Worm (Caenorhabditis elegans): Measurements from ENCODE around the gene daf-9.
A peak's percentile ranks its signal among the peaks of the same experiment; 100 is the strongest.

The daf-9 gene

DNA sequence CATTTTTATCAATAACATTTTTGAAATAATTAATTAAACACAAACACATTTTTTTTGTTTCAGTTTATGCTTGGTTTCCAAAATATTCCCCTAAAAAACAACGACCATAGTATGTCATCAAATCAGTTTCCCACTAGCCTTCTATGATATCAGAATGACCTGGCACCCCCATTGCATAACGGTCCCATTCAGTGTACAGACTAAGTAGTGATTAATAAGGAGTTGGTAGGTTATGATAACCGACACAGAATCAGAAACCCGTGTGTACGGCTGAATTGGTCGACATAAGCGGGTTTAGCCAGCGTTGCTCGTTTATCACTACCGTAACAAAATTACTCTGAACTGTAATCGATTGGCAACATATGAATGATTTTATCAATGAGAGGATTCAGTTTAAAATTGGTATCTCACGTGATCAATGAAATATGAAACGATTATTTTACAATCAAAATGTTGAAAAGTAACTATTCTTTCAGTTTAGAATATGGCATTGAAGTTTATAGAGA lies 39.3 kb upstream of the daf-9 start:
- TF ChIP-seq mxl-2 (GFP tag; conservative IDR thresholded peaks at IDR 0.05) = no peak
- no peak for TF ChIP-seq gei-8 (GFP tag; optimal IDR thresholded peaks at IDR 0.05)
- no peak for TF ChIP-seq ztf-7 (tag; optimal IDR thresholded peaks at IDR 0.05)
- TF ChIP-seq aha-1 (tag) = peak; percentile 39
- no peak for TF ChIP-seq ceh-62 (tag; optimal IDR thresholded peaks at IDR 0.05)

DNA sequence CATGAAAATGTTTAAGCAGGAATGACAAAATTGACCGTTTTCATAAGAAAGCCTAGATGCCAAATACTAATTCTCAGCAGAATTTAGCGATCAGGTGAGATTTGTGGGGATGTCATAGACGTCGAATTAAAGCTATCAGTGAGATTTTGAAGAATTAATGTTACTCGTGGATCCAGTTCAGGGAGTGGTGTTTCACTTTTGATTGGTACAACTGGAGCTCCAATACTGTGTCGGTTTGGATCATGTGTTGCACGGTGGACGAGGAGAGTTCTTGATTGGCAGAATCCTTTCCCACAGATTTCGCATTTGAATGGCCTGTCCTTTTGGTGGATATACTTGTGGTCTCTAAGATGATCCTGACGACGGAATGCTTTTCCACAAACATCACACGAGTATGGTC lies 37.2 kb upstream of the daf-9 start:
- TF ChIP-seq unc-62 (GFP tag; optimal IDR thresholded peaks at IDR 0.05 in 1 of 2) = peak in 1 of 2 experiments; percentile 91
- no peak for TF ChIP-seq unc-62 (tag; optimal IDR thresholded peaks at IDR 0.05)
- no peak for TF ChIP-seq ceh-44 (GFP tag; IDR thresholded peaks at IDR 0.05)

DNA sequence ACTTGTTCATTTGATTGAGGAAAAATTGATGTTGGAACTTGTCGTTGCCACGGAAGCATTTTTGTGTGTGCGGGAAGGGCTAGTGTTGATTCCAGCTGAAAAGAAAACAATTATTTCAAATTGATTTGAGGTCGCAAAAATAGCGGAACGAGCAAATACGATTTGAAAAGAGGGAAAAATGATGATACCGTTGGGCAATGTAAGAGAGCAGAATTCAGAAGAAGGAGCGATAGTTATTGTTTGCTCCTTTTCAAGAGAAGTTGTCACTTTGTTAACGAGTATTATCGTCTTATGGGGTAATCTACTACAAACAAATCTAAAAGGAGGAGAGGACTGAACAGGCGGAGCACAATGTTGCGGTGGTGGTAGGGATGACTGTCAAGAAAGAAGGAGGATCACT lies 36.3 kb upstream of the daf-9 start, which contains the start of gene odd-2:
Gene odd-2, minus strand, starts transcription at position 101 of the 400 bp plus-strand sequence.
- TF ChIP-seq aha-1 (tag) (peak; percentile 66), ces-1 (GFP tag; optimal IDR thresholded peaks at IDR 0.05) (no peak)

DNA sequence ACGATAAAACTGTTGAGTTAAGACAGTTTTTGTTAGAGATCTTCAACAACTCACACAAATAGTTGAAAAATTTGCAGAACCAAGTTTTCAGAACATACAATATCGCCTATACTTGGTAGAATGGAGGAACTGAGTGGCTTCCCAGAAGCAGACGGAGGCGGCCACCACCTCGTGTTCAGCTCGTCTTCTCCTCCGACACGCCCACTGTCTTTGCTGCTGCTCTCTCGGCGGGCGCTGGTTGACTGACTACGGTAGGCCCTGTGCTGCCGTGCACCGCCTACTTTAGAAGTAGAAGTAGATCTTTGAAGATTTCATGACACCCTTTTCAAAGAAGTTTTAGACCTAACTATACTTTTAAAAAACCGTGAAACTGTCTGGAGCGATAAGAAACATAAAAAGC lies 34.7 kb upstream of the daf-9 start:
- TF ChIP-seq hlh-11 (tag; optimal IDR thresholded peaks at IDR 0.05) (no peak), mxl-2 (GFP tag; conservative IDR thresholded peaks at IDR 0.05) (0 out of 2 replicates have a peak, but pooled peaks have one; percentile 24), ctbp-1 (GFP tag; IDR thresholded peaks at IDR 0.05) (no peak), set-16 (GFP tag; IDR thresholded peaks at IDR 0.05) (peak; percentile 71)

DNA sequence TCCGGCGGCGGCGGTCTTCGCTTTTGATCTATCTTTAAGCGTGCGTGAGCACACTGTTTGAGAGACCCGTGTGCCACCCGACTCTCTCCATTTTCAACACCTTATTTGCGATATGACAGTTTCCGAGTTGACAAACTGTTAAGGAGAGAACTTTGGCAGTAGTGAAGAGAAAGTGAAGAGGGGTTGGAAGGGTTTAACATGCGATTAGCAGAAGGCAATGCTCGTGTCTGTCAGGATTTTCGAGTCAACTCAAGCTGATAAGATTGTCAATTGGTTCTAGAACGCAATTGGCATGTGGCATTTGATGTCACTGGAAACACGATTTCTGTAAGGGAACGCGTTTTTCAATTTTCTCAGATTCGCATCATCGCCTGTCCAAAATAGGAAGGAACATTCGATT lies 29.4 kb upstream of the daf-9 start:
- TF ChIP-seq unc-62 (GFP tag; optimal IDR thresholded peaks at IDR 0.05 in 1 of 2) (peak in 1 of 2 experiments; percentile 89), unc-62 (tag; optimal IDR thresholded peaks at IDR 0.05) (no peak), daf-16 (GFP tag; optimal IDR thresholded peaks at IDR 0.05) (no peak), daf-16 (tag; optimal IDR thresholded peaks at IDR 0.05) (peak; percentile 17), mdt-29 (GFP tag; IDR thresholded peaks at IDR 0.05) (no peak), aha-1 (tag) (no peak), nhr-102 (tag; optimal IDR thresholded peaks at IDR 0.05) (no peak), tag-97 (GFP tag; IDR thresholded peaks at IDR 0.05) (no peak), hif-1 (tag; optimal IDR thresholded peaks at IDR 0.05) (no peak), ces-1 (GFP tag; optimal IDR thresholded peaks at IDR 0.05) (no peak), F37D6.2 (tag; optimal IDR thresholded peaks at IDR 0.05) (no peak), ceh-20 (GFP tag; IDR thresholded peaks at IDR 0.05) (no peak), nhr-76 (tag; optimal IDR thresholded peaks at IDR 0.05) (no peak), F10B5.3 (tag; optimal IDR thresholded peaks at IDR 0.05) (no peak), nhr-42 (GFP tag; IDR thresholded peaks at IDR 0.05) (no peak), dmd-6 (GFP tag; IDR thresholded peaks at IDR 0.05) (peak; percentile 37), zfp-2 (tag; optimal IDR thresholded peaks at IDR 0.05) (no peak)

DNA sequence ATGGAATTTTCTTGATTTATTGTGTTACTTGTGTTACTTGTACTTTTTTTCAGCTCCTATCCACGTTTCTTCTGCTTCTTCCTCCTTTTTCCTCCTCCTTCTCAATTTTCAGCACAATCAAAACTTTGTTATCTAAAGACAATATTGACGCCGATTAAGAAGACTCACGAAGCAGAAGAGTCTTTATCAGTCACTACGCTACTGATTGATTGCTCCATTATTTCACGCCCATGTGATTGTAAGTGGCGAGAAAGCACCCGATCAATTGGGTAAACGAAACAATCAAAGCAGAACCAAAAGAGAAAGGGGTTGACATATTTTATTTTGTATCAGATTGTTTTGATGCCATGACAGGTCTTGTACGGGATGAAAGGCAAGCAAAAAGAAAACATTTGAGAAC lies 27.5 kb upstream of the daf-9 start, which contains the start of gene T25B2.2:
Gene T25B2.2, plus strand, starts transcription at position 392 of the 400 bp plus-strand sequence.
- TF ChIP-seq lin-13 (GFP tag; optimal IDR thresholded peaks at IDR 0.05) (no peak), Y75B8A.6 (GFP tag; IDR thresholded peaks at IDR 0.05) (no peak), R02D3.7 (tag; optimal IDR thresholded peaks at IDR 0.05) (no peak), Y105C5A.15 (GFP tag; IDR thresholded peaks at IDR 0.05) (no peak), nhr-111 (GFP tag; optimal IDR thresholded peaks at IDR 0.05) (no peak), daf-12 (tag; optimal IDR thresholded peaks at IDR 0.05) (no peak), F49E8.2 (tag; optimal IDR thresholded peaks at IDR 0.05; ENCODE audit: borderline replicate concordance) (no peak), vab-7 (GFP tag; IDR thresholded peaks at IDR 0.05) (no peak), dve-1 (tag; optimal IDR thresholded peaks at IDR 0.05; ENCODE audit: insufficient read depth) (peak; percentile 58), tra-1 (GFP tag; IDR thresholded peaks at IDR 0.05) (peak; percentile 56; the same call in 1 of the 2 replicates), D1046.2 (GFP tag; IDR thresholded peaks at IDR 0.05) (no peak), duxl-1 (tag; optimal IDR thresholded peaks at IDR 0.05; ENCODE audit: poor library complexity) (no peak), nhr-102 (tag; optimal IDR thresholded peaks at IDR 0.05) (no peak), ces-1 (GFP tag; optimal IDR thresholded peaks at IDR 0.05) (no peak), lin-15B (tag; optimal IDR thresholded peaks at IDR 0.05) (no peak), lin-38 (GFP tag; IDR thresholded peaks at IDR 0.05) (no peak), fkh-10 (GFP tag; optimal IDR thresholded peaks at IDR 0.05) (no peak), ceh-44 (GFP tag; IDR thresholded peaks at IDR 0.05) (no peak), nhr-25 (tag; optimal IDR thresholded peaks at IDR 0.05; ENCODE audit: borderline replicate concordance, insufficient read depth) (no peak), set-16 (GFP tag; IDR thresholded peaks at IDR 0.05) (no peak), nhr-10 (tag; optimal IDR thresholded peaks at IDR 0.05) (no peak)
